Worm (Caenorhabditis elegans): ENCODE results near the gene Y6G8.6.
"Not testable (repeated sequence)": the region's sequence is repeated elsewhere in the genome, so short reads cannot be mapped to it uniquely, and the experiment has no call there.

Gene Y6G8.6

DNA sequence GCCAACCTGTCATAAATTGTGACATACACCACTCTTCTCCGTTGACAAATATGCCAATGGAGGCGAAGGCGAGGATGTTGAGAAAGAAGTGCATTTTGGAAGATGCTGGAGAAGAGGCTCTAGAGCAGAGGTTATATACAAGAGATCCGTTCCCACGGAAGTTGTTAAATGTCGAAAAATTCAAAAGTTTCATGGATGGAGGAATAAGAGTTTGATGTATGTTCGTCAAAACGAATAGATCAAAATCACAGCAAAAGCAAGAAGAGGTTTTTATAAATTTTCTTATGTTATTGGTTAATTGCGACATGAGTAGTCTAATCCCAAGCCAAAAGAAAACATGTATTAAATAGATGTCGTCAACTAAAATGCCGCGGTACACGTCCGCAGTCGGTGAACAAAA lies 6.2 kb downstream of the Y6G8.6 start, which contains the start of gene Y6G8.15:
Gene Y6G8.15 (minus strand): TSS at position 101 of the 400 bp plus-strand sequence.
- TF ChIP-seq him-1, dao-5, W03F9.2 (tag; optimal IDR thresholded peaks at IDR 0.05): not testable (repeated sequence)

ce11 chrV:17607797-17608196 lies 8.9 kb downstream of the Y6G8.6 start, which contains the start of gene srz-91:
srz-91 (plus strand) TSS chrV:17608097.
- TF ChIP-seq dao-5 (tag; optimal IDR thresholded peaks at IDR 0.05) (no peak), W03F9.2 (tag; optimal IDR thresholded peaks at IDR 0.05) (no peak), him-1 (tag; optimal IDR thresholded peaks at IDR 0.05) (no peak)

- TF ChIP-seq dao-5, W03F9.2, him-1 (tag; optimal IDR thresholded peaks at IDR 0.05): not testable (repeated sequence)
Observed at ce11 chrV:17606050-17606449, 10.7 kb downstream of the Y6G8.6 start, which contains the start of gene Y6G8.16. Y6G8.16 (plus strand) TSS chrV:17606350.

- no peak for TF ChIP-seq him-1 (tag; optimal IDR thresholded peaks at IDR 0.05)
Observed at ce11 chrV:17601520-17601919, 15.2 kb downstream of the Y6G8.6 start, which contains the start of gene ztf-25. ztf-25 (plus strand) TSS chrV:17601820.

DNA sequence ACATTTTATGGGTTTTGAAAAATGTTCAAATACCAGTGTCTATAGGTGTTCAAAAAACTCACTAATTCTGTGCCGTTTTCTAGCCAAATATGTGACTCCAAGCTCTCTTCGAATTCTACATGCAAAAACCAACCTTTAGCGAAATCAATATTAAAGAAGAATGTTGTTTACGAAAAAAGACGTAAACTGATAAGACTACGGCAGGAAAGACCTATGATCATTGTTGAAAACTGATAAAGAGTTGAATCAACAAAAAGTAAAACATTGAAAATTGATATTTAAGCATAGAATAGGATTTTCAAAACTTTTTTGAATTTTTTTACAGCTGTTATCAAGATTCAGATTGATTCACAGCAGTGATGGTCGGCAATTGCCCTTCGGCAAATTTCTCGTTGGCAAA lies 17.9 kb downstream of the Y6G8.6 start, which contains the start of gene Y6G8.2:
Gene Y6G8.2 (minus strand): TSS at position 147 of the 400 bp plus-strand sequence.
- TF ChIP-seq W03F9.2 (tag; optimal IDR thresholded peaks at IDR 0.05) (no peak), him-1 (tag; optimal IDR thresholded peaks at IDR 0.05) (no peak), dao-5 (tag; optimal IDR thresholded peaks at IDR 0.05) (no peak)

DNA sequence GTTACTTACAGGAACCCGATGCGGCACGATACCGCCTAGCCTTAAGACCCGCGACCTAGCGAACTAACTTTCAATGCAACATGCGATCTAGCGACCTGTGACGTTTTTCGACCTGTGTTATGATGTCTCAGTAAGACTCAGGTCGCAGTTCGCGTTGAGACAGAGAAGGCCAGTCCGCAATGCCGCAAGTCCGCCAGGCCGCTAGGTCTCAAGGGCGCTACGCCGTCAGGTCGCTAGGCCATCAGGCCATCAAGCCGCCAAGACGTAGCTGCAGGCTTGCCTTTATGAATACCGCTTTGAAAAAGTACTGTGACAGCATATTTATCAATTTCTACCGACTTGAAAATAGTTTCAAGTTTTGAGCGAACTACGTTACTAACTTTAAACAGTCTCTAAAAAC lies 21.0 kb downstream of the Y6G8.6 start:
- TF ChIP-seq him-1 (tag; optimal IDR thresholded peaks at IDR 0.05), result no peak
- no peak for TF ChIP-seq W03F9.2 (tag; optimal IDR thresholded peaks at IDR 0.05)
- TF ChIP-seq dao-5 (tag; optimal IDR thresholded peaks at IDR 0.05), result no peak

DNA sequence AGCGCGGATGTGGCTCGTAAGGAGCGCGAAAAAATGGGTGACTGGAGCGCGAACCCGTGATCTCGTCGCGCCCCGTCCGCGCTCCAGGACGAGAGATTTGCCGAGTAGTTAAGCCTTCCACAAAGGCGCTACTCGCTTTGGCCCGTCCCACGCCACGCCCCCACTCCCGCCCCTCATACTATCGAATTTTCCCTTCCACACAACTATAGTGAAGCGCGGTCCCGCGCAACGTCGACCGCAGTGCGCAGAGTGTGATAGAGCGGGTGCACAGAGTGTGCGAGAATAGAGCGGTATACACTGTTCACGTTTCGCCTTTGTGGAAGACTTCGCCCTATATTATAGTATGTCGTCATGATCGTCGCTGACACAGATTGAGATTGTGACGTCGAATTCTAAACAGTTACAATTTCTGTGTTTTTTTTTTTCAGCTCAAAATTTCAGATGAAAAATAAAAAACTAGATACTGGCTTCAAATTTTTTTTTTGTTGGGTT lies 32.3 kb downstream of the Y6G8.6 start, which contains the start of gene fbxa-133:
Gene fbxa-133 (plus strand): TSS at position 442 of the 492 bp plus-strand sequence.
- TF ChIP-seq dao-5, W03F9.2, him-1 (tag; optimal IDR thresholded peaks at IDR 0.05): not testable (repeated sequence)

DNA sequence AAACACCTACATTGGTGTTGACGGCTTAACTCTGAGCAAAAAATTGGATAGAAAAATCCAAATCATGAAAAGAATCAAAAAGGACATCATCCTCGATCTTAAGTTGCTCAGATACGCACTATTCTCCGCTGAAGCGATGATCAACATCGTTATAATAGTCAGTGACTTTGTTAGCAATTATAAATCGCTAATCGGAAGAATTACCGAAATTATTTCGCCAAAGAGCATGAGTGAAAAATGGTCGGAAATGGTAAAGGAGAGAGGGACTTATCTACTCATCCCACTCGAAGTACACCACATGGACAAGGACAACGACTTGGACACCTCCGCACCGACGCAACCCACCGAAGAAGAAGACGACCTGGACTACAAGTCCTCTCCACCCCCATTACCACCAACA lies 36.7 kb downstream of the Y6G8.6 start:
- TF ChIP-seq W03F9.2 (tag; optimal IDR thresholded peaks at IDR 0.05), result no peak

DNA sequence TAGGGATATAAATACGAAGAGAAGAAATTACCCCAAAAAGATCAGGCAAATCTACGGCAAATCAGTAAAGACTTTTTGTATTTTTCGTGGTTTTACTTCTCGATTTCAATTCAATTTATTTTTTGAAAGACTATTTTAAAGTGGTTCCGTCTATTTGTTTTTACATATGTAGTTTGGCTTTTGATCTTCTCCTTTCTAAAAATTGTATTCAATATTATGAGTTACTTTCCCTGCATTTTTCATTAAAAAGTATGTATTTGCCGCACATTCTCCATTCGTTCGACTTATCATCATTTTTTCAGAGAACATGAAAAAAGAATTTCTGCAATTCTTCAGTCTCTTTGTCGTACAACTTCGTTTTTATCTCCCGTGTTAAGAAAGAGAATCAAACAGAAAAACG lies 49.9 kb downstream of the Y6G8.6 start, which contains the start of gene C38D9.2:
Gene C38D9.2 (plus strand): TSS at position 301 of the 400 bp plus-strand sequence.
- TF ChIP-seq W03F9.2 (tag; optimal IDR thresholded peaks at IDR 0.05), result no peak
- no peak for TF ChIP-seq dao-5 (tag; optimal IDR thresholded peaks at IDR 0.05)
- TF ChIP-seq him-1 (tag; optimal IDR thresholded peaks at IDR 0.05), result no peak
